Worm (Caenorhabditis elegans): ENCODE results near the gene rol-6.

DNA sequence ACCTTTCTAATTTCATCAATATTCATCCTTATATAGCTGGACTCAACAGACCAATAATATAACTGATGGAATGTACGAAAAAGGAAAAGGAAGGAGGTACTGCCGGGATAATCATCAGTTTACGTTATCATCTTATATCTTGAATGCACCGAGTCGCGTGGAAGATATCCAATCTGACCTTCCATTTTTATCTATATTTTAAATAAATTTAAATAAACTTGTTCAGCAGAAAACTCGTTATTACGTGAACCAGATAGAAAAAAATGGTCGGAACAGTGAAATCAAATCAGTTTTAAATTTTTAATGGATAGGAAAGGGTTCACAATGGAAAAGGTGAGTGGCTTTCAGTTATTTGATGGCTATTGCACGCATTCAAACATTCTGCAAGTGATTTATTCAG lies 34.0 kb downstream of the rol-6 start, which contains the start of gene pah-1:
- TF ChIP-seq skn-1 (tag; optimal IDR thresholded peaks at IDR 0.05), result no peak
- no peak for TF ChIP-seq nhr-129 (tag; optimal IDR thresholded peaks at IDR 0.05)
- TF ChIP-seq elt-1 (tag; optimal IDR thresholded peaks at IDR 0.05), result no peak
- TF ChIP-seq ama-1 (optimal IDR thresholded peaks at IDR 0.05), result no peak
- no peak for TF ChIP-seq lin-13 (GFP tag; optimal IDR thresholded peaks at IDR 0.05)

Measured in whole organism, L2 larva.